Worm (Caenorhabditis elegans) whole organism, dauer: Measurements from ENCODE around the gene Y38F1A.1.

Experiments
- unc-62 ChIP-seq: sonication (generic microtip); optimal IDR thresholded peaks from 2 replicates; lab custom pipeline; 2017; ENCODE audit warnings: missing biosample characterization, missing genetic modification reagents, missing genetic modification characterization

Gene Y38F1A.1

ce11 chrII:12930138-12930537, 24.4 kb downstream of the Y38F1A.1 start:
- TF ChIP-seq unc-62 (GFP tag; lab: Kevin White, UChicago), result no peak

DNA sequence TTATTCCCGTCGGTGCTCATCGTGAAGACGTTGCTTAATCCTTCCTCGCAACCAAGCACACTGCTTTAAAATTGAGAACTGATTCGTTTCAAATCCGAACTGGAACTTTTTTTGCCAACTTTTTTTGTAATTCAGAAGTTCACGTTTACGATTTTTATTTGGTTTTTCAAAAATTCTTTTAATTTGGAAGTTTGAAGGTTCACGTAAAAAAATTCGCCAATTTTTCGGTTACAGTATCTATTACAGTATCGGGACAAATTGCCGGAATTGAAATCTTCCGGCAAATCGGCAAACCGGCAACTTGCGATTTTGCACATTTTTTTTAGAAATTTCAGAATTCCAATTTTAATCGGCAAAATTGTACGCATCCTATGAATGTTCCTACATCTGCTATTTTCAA, 26.3 kb downstream of the Y38F1A.1 start, which contains the start of gene F58G1.3:
Gene F58G1.3 (minus strand): TSS at position 101 of the 400 bp plus-strand sequence.
- TF ChIP-seq unc-62 (GFP tag; lab: Kevin White, UChicago), result no peak

ce11 chrII:12925551-12925950, 29.0 kb downstream of the Y38F1A.1 start, which contains the start of gene F58G1.8:
F58G1.8 (minus strand) TSS chrII:12925651.
- TF ChIP-seq unc-62 (GFP tag; lab: Kevin White, UChicago), result no peak

- TF ChIP-seq unc-62 (GFP tag; lab: Kevin White, UChicago), result no peak
Observed at ce11 chrII:12923225-12923624, 31.3 kb downstream of the Y38F1A.1 start.

DNA sequence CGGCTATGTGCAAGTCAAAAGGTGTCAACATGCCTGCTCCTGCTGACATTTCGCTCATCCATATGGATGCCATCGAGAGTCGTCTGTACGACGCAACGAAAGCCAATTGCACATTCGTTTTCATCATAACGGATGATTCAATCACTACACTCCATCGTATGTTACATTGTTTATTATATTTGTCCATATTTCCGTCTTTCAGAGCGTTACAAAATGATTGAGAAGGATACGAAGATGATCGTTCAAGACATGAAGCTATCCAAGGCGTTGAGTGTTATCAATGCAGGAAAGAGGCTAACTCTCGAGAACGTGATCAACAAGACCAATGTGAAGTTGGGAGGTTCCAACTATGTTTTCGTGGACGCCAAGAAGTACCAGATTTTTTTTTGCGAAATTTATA, 33.1 kb downstream of the Y38F1A.1 start:
- no peak for TF ChIP-seq unc-62 (GFP tag; lab: Kevin White, UChicago)

ce11 chrII:12918960-12919553, 35.5 kb downstream of the Y38F1A.1 start, which contains the start of the genes F58G1.2 and wago-4:
F58G1.2 (minus strand) TSS chrII:12919010.
wago-4 (plus strand) TSS chrII:12919551.
- TF ChIP-seq unc-62 (GFP tag; lab: Kevin White, UChicago), result no peak

DNA sequence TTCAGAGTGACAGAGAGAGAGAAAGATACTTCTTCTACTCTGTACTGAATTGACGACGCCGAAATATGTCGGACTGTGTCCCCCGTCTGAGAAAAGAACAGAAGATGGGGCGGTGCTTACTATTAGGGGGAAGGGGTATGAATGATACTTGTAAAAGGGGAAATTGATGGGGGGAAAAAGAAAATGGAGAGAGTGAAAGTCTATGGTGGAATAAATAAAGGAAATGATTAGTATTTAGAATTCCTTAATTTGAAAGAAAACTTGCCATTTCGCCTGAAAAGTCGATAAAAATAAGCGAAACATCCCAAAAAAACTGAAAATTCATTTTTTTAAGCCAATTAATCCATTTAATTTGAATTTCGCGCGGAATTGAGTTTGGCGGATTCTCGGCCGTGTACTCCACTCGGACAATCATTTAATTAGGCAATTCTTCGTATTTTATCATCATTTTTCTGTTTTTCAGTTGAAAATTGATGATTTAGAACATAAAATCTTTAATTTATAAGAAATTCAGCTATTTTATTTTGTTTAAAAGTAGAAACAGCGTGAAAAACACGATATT, 40.0 kb downstream of the Y38F1A.1 start, which contains the start of gene F35C5.12:
Gene F35C5.12 (minus strand): TSS at position 51 of the 562 bp plus-strand sequence.
- TF ChIP-seq unc-62 (GFP tag; lab: Kevin White, UChicago), result no peak

- TF ChIP-seq unc-62 (GFP tag; lab: Kevin White, UChicago), result no peak
Observed at ce11 chrII:12908779-12909178, 45.8 kb downstream of the Y38F1A.1 start, which contains the start of gene ddn-2. ddn-2 (plus strand) TSS chrII:12909079.

- TF ChIP-seq unc-62 (GFP tag; lab: Kevin White, UChicago), result no peak
Observed at ce11 chrII:12907070-12907469, 47.5 kb downstream of the Y38F1A.1 start, which contains the start of gene nspb-11. nspb-11 (plus strand) TSS chrII:12907370.

- no peak for TF ChIP-seq unc-62 (GFP tag; lab: Kevin White, UChicago)
Observed at ce11 chrII:12904174-12904573, 50.4 kb downstream of the Y38F1A.1 start, which contains the start of gene clec-66. clec-66 (plus strand) TSS chrII:12904398.
